In genomic region chr3R:5064542-5065358, dm6 we compare ENCODE assay signal across 3 fruit fly cellular contexts.
TF ChIP-seq lines count a peak whose summit lies in the region.

No protein-coding gene starts in this region.

TF ChIP-seq in whole organism, adult, 20 proteins besides CTCF, POLR2A, EP300 and RAD21 (continued from another document):
- TF ChIP-seq CG5204 (GFP tag; optimal IDR thresholded peaks at IDR 0.05; lab: Kevin White, UChicago) (peak; percentile 7), CG33017 (tag; optimal IDR thresholded peaks at IDR 0.05; lab: Kevin White, UChicago) (peak; percentile 38)

TF ChIP-seq in whole organism, embryonic, 481 proteins besides CTCF, POLR2A, EP300 and RAD21 (continued from another document and continues in another):
- TF ChIP-seq wdn (GFP tag; IDR thresholded peaks at IDR 0.05; lab: Robert Waterston, UW) (no peak), Nf-YA (GFP tag; IDR thresholded peaks at IDR 0.05; lab: Robert Waterston, UW) (no peak), pum (GFP tag; optimal IDR thresholded peaks at IDR 0.05; lab: Kevin White, UChicago) (peak; percentile 38), Doc3 (GFP tag; IDR thresholded peaks at IDR 0.05; lab: Robert Waterston, UW; ENCODE audit: partially characterized antibody) (no peak), sob (GFP tag; IDR thresholded peaks at IDR 0.05; lab: Robert Waterston, UW) (peak; percentile 34; the same call in 1 of the 2 replicates), zen2 (GFP tag; IDR thresholded peaks at IDR 0.05; lab: Robert Waterston, UW; ENCODE audit: partially characterized antibody) (no peak), mam (GFP tag; optimal IDR thresholded peaks at IDR 0.05; lab: Kevin White, UChicago) (peak; percentile 44), CG33213 (GFP tag; optimal IDR thresholded peaks at IDR 0.05; lab: Kevin White, UChicago) (no peak), Meics (GFP tag; optimal IDR thresholded peaks at IDR 0.05; lab: Kevin White, UChicago) (peak; percentile 47), Hr39 (optimal IDR thresholded peaks at IDR 0.05; lab: Kevin White, UChicago) (no peak), Fer1 (GFP tag; optimal IDR thresholded peaks at IDR 0.05; lab: Kevin White, UChicago) (peak; percentile 31), CG1024 (GFP tag; IDR thresholded peaks at IDR 0.05; lab: Robert Waterston, UW) (no peak), Optix (GFP tag; IDR thresholded peaks at IDR 0.05; lab: Robert Waterston, UW) (no peak), CG9437 (GFP tag; optimal IDR thresholded peaks at IDR 0.05; lab: Kevin White, UChicago) (no peak), CG12391 (tag; optimal IDR thresholded peaks at IDR 0.05; lab: Kevin White, UChicago) (peak; percentile 22), CG6854 (GFP tag; optimal IDR thresholded peaks at IDR 0.05; lab: Kevin White, UChicago) (no peak), Nf-YB (GFP tag; optimal IDR thresholded peaks at IDR 0.05; lab: Kevin White, UChicago) (no peak), grn (GFP tag; optimal IDR thresholded peaks at IDR 0.05; lab: Kevin White, UChicago) (peak; percentile 53), CG12299 (tag; optimal IDR thresholded peaks at IDR 0.05; lab: Kevin White, UChicago) (no peak), kah (GFP tag; optimal IDR thresholded peaks at IDR 0.05; lab: Kevin White, UChicago) (no peak), fu2 (GFP tag; optimal IDR thresholded peaks at IDR 0.05; lab: Kevin White, UChicago) (peak; percentile 10), Hsf (GFP tag; optimal IDR thresholded peaks at IDR 0.05; lab: Kevin White, UChicago) (peak; percentile 21), Mad (GFP tag; optimal IDR thresholded peaks at IDR 0.05; lab: Kevin White, UChicago) (no peak), slbo (GFP tag; IDR thresholded peaks at IDR 0.05; lab: Robert Waterston, UW) (peak; percentile 43; the same call in 1 of the 2 replicates), Kr (GFP tag; optimal IDR thresholded peaks at IDR 0.05; lab: Kevin White, UChicago) (no peak), Drgx (GFP tag; IDR thresholded peaks at IDR 0.05; lab: Robert Waterston, UW) (0 out of 2 replicates have a peak, but pooled peaks have one; percentile 8), caup (GFP tag; optimal IDR thresholded peaks at IDR 0.05; lab: Kevin White, UChicago; ENCODE audit: severe bottlenecking) (no peak), Dek (tag; optimal IDR thresholded peaks at IDR 0.05; lab: Kevin White, UChicago) (no peak), Oli (tag; optimal IDR thresholded peaks at IDR 0.05; lab: Kevin White, UChicago) (peak; percentile 29), ftz-f1 (GFP tag; optimal IDR thresholded peaks at IDR 0.05; lab: Kevin White, UChicago) (no peak), sug (tag; optimal IDR thresholded peaks at IDR 0.05; lab: Kevin White, UChicago) (peak; percentile 86), CG10147 (GFP tag; optimal IDR thresholded peaks at IDR 0.05; lab: Kevin White, UChicago) (no peak), eyg (GFP tag; optimal IDR thresholded peaks at IDR 0.05; lab: Kevin White, UChicago) (peak; percentile 2), CG12155 (GFP tag; optimal IDR thresholded peaks at IDR 0.05; lab: Kevin White, UChicago) (peak; percentile 2), ssp (GFP tag; IDR thresholded peaks at IDR 0.05; lab: Robert Waterston, UW) (no peak), Dll (GFP tag; IDR thresholded peaks at IDR 0.05; lab: Robert Waterston, UW; ENCODE audit: partially characterized antibody) (no peak), az2 (GFP tag; optimal IDR thresholded peaks at IDR 0.05; lab: Kevin White, UChicago) (peak; percentile 28), chn (GFP tag; optimal IDR thresholded peaks at IDR 0.05; lab: Kevin White, UChicago) (no peak), CG2875 (GFP tag; optimal IDR thresholded peaks at IDR 0.05; lab: Kevin White, UChicago) (no peak), CG9932 (GFP tag; IDR thresholded peaks at IDR 0.05; lab: Robert Waterston, UW) (0 out of 2 replicates have a peak, but pooled peaks have one; percentile 17), oc (tag; optimal IDR thresholded peaks at IDR 0.05; lab: Kevin White, UChicago) (peak; percentile 7), ham (GFP tag; IDR thresholded peaks at IDR 0.05; lab: Robert Waterston, UW) (no peak), Ravus (GFP tag; IDR thresholded peaks at IDR 0.05; lab: Robert Waterston, UW) (no peak), CG10654 (GFP tag; optimal IDR thresholded peaks at IDR 0.05; lab: Kevin White, UChicago) (no peak), CG5180 (GFP tag; optimal IDR thresholded peaks at IDR 0.05; lab: Kevin White, UChicago) (no peak), PHDP (tag; optimal IDR thresholded peaks at IDR 0.05; lab: Kevin White, UChicago) (no peak), E2f2 (GFP tag; IDR thresholded peaks at IDR 0.05; lab: Robert Waterston, UW) (no peak), CG8478 (optimal IDR thresholded peaks at IDR 0.05; lab: Kevin White, UChicago) (no peak), CG10321 (GFP tag; IDR thresholded peaks at IDR 0.05; lab: Robert Waterston, UW) (no peak), shn (GFP tag; optimal IDR thresholded peaks at IDR 0.05; lab: Kevin White, UChicago) (no peak), fd102C (GFP tag; optimal IDR thresholded peaks at IDR 0.05; lab: Kevin White, UChicago) (no peak), BEAF-32 (GFP tag; optimal IDR thresholded peaks at IDR 0.05; lab: Kevin White, UChicago) (no peak), ken (GFP tag; IDR thresholded peaks at IDR 0.05; lab: Robert Waterston, UW) (no peak), corto (GFP tag; optimal IDR thresholded peaks at IDR 0.05; lab: Kevin White, UChicago) (no peak), CG4424 (GFP tag; optimal IDR thresholded peaks at IDR 0.05; lab: Kevin White, UChicago) (peak; percentile 6), pnt (GFP tag; optimal IDR thresholded peaks at IDR 0.05; lab: Kevin White, UChicago) (no peak), CG10979 (tag; optimal IDR thresholded peaks at IDR 0.05; lab: Kevin White, UChicago) (no peak), sqz (GFP tag; optimal IDR thresholded peaks at IDR 0.05; lab: Kevin White, UChicago) (no peak), emc (GFP tag; optimal IDR thresholded peaks at IDR 0.05; lab: Kevin White, UChicago) (no peak), Camta (GFP tag; optimal IDR thresholded peaks at IDR 0.05; lab: Kevin White, UChicago) (no peak), CG16815 (GFP tag; optimal IDR thresholded peaks at IDR 0.05; lab: Kevin White, UChicago) (no peak), CG13894 (tag; optimal IDR thresholded peaks at IDR 0.05; lab: Kevin White, UChicago) (no peak), CG4360 (GFP tag; IDR thresholded peaks at IDR 0.05; lab: Robert Waterston, UW) (no peak), CG6683 (GFP tag; optimal IDR thresholded peaks at IDR 0.05; lab: Kevin White, UChicago) (no peak), Opbp (GFP tag; IDR thresholded peaks at IDR 0.05; lab: Robert Waterston, UW; ENCODE audit: partially characterized antibody) (no peak), dmrt11E (tag; optimal IDR thresholded peaks at IDR 0.05; lab: Kevin White, UChicago) (peak; percentile 10)

TF ChIP-seq in whole organism, prepupa, 60 proteins besides CTCF, POLR2A, EP300 and RAD21 (continued from another document):
- TF ChIP-seq Sox14 (GFP tag; optimal IDR thresholded peaks at IDR 0.05; lab: Kevin White, UChicago) (peak; percentile 33), CG31627 (GFP tag; optimal IDR thresholded peaks at IDR 0.05; lab: Kevin White, UChicago) (peak; percentile 6), Hr38 (GFP tag; optimal IDR thresholded peaks at IDR 0.05; lab: Kevin White, UChicago) (no peak), CG1621 (tag; optimal IDR thresholded peaks at IDR 0.05; lab: Kevin White, UChicago) (no peak), dac (GFP tag; optimal IDR thresholded peaks at IDR 0.05; lab: Kevin White, UChicago) (no peak), CG9139 (GFP tag; optimal IDR thresholded peaks at IDR 0.05; lab: Kevin White, UChicago) (no peak), lz (GFP tag; optimal IDR thresholded peaks at IDR 0.05; lab: Kevin White, UChicago) (peak; percentile 26), CG16779 (tag; optimal IDR thresholded peaks at IDR 0.05; lab: Kevin White, UChicago) (peak; percentile 17), spab (GFP tag; optimal IDR thresholded peaks at IDR 0.05; lab: Kevin White, UChicago) (no peak), CG8319 (GFP tag; optimal IDR thresholded peaks at IDR 0.05; lab: Kevin White, UChicago) (no peak), CG6854 (GFP tag; optimal IDR thresholded peaks at IDR 0.05; lab: Kevin White, UChicago) (no peak), fd85E (GFP tag; optimal IDR thresholded peaks at IDR 0.05; lab: Kevin White, UChicago) (no peak), Eip93F (GFP tag; optimal IDR thresholded peaks at IDR 0.05; lab: Kevin White, UChicago) (no peak), Sox15 (GFP tag; optimal IDR thresholded peaks at IDR 0.05; lab: Kevin White, UChicago) (no peak), acj6 (GFP tag; optimal IDR thresholded peaks at IDR 0.05; lab: Kevin White, UChicago) (peak; percentile 7), Hr4 (GFP tag; optimal IDR thresholded peaks at IDR 0.05; lab: Kevin White, UChicago) (no peak), CG34406 (GFP tag; optimal IDR thresholded peaks at IDR 0.05; lab: Kevin White, UChicago) (no peak), achi (GFP tag; optimal IDR thresholded peaks at IDR 0.05; lab: Kevin White, UChicago) (no peak), Ets21C (GFP tag; optimal IDR thresholded peaks at IDR 0.05; lab: Kevin White, UChicago) (peak; percentile 19), Smox (GFP tag; optimal IDR thresholded peaks at IDR 0.05; lab: Kevin White, UChicago) (no peak), topi (GFP tag; optimal IDR thresholded peaks at IDR 0.05; lab: Kevin White, UChicago) (peak; percentile 7), salr (GFP tag; optimal IDR thresholded peaks at IDR 0.05; lab: Kevin White, UChicago) (peak in 1 of 2 experiments; percentile 4), CG8119 (GFP tag; IDR thresholded peaks at IDR 0.05; lab: Robert Waterston, UW) (no peak), net (GFP tag; optimal IDR thresholded peaks at IDR 0.05; lab: Kevin White, UChicago) (no peak), CG6276 (GFP tag; optimal IDR thresholded peaks at IDR 0.05; lab: Kevin White, UChicago) (no peak), Hr39 (GFP tag; optimal IDR thresholded peaks at IDR 0.05; lab: Kevin White, UChicago) (peak; percentile 40), fd59A (GFP tag; optimal IDR thresholded peaks at IDR 0.05; lab: Kevin White, UChicago) (no peak), Lpt (GFP tag; optimal IDR thresholded peaks at IDR 0.05; lab: Kevin White, UChicago) (no peak), CG10669 (GFP tag; optimal IDR thresholded peaks at IDR 0.05; lab: Kevin White, UChicago) (no peak), CG6792 (GFP tag; optimal IDR thresholded peaks at IDR 0.05; lab: Kevin White, UChicago) (no peak), eg (GFP tag; IDR thresholded peaks at IDR 0.05; lab: Robert Waterston, UW) (no peak), pdm3 (GFP tag; optimal IDR thresholded peaks at IDR 0.05; lab: Kevin White, UChicago) (no peak), Ets96B (tag; optimal IDR thresholded peaks at IDR 0.05; lab: Kevin White, UChicago) (no peak), Blimp-1 (GFP tag; optimal IDR thresholded peaks at IDR 0.05; lab: Kevin White, UChicago) (no peak), CG11294 (GFP tag; IDR thresholded peaks at IDR 0.05; lab: Robert Waterston, UW) (no peak), CG4318 (GFP tag; optimal IDR thresholded peaks at IDR 0.05; lab: Kevin White, UChicago) (no peak), Sox102F (GFP tag; optimal IDR thresholded peaks at IDR 0.05; lab: Kevin White, UChicago) (peak; percentile 22), dsx (GFP tag; optimal IDR thresholded peaks at IDR 0.05; lab: Kevin White, UChicago; ENCODE audit: poor library complexity, severe bottlenecking) (no peak), CG8632 (GFP tag; optimal IDR thresholded peaks at IDR 0.05; lab: Kevin White, UChicago) (no peak), OdsH (GFP tag; optimal IDR thresholded peaks at IDR 0.05; lab: Kevin White, UChicago) (no peak), CG7368 (GFP tag; optimal IDR thresholded peaks at IDR 0.05; lab: Kevin White, UChicago) (no peak)
